Worm (Caenorhabditis elegans): ENCODE measurements around the gene cyn-16.

- TF ChIP-seq ref-1 (GFP tag; conservative IDR thresholded peaks at IDR 0.05), result no peak
- no peak for TF ChIP-seq cog-1 (tag; optimal IDR thresholded peaks at IDR 0.05)
- TF ChIP-seq ztf-23 (GFP tag; IDR thresholded peaks at IDR 0.05), result no peak
- no peak for TF ChIP-seq ztf-29 (GFP tag; IDR thresholded peaks at IDR 0.05)
- no peak for TF ChIP-seq med-1 (GFP tag; optimal IDR thresholded peaks at IDR 0.05; ENCODE audit: insufficient read depth)
- no peak for TF ChIP-seq tab-1 (GFP tag; IDR thresholded peaks at IDR 0.05)
- no peak for TF ChIP-seq flt-1 (GFP tag; IDR thresholded peaks at IDR 0.05)
- TF ChIP-seq T22C8.4 (GFP tag; IDR thresholded peaks at IDR 0.05), result no peak
These were observed 26.5 kb upstream of the cyn-16 start for ce11 chrII:12063076-12063475.

Measured in whole organism, midembryonic.